Worm (Caenorhabditis elegans) whole organism, early embryonic: ENCODE data around the gene F39E9.6.
"Not testable (repeated sequence)": the region's sequence is repeated elsewhere in the genome, so short reads cannot be mapped to it uniquely, and the experiment has no call there.

Source experiments
- F13C5.2 ChIP-seq: sonication (generic microtip); optimal IDR thresholded peaks from 2 replicates; lab custom pipeline; 2017; ENCODE audit warnings: mild to moderate bottlenecking, missing genetic modification characterization, inconsistent platforms, missing compliant biosample characterization
- aly-1 ChIP-seq: sonication (generic microtip); optimal IDR thresholded peaks from 2 replicates; lab custom pipeline; 2016; ENCODE audit warnings: missing genetic modification characterization, missing compliant biosample characterization
- ama-1 ChIP-seq: fragments of 150-350 bp; optimal IDR thresholded peaks from 2 replicates; lab custom pipeline; 2014
- ceh-36 ChIP-seq: sonication (generic microtip); optimal IDR thresholded peaks from 2 replicates; lab custom pipeline; 2016; ENCODE audit warnings: missing genetic modification characterization, inconsistent platforms, missing compliant biosample characterization
- ets-7 ChIP-seq: sonication (generic microtip); optimal IDR thresholded peaks from 2 replicates; lab custom pipeline; 2016; ENCODE audit warnings: missing genotype, missing genetic modification characterization, missing compliant biosample characterization
- hmbx-1 ChIP-seq: sonication (generic microtip); optimal IDR thresholded peaks from 2 replicates; lab custom pipeline; 2016; ENCODE audit warnings: mild to moderate bottlenecking, missing genetic modification characterization, missing compliant biosample characterization
- hmg-4 ChIP-seq: fragments of 200-800 bp; sonication (Bioruptor generic); optimal IDR thresholded peaks from 2 replicates; lab custom pipeline; 2018; ENCODE audit warnings: mild to moderate bottlenecking, missing genetic modification characterization, missing compliant biosample characterization
- hnd-1 ChIP-seq: sonication (generic microtip); optimal IDR thresholded peaks from 2 replicates; lab custom pipeline; 2016; ENCODE audit warnings: missing genetic modification characterization, missing compliant biosample characterization
- pes-1 ChIP-seq: fragments of 200-800 bp; sonication (Bioruptor generic); IDR thresholded peaks from 2 replicates; pipeline ENCODE4 v1.3.6; 2022; ENCODE audit warnings: missing genetic modification reagents, missing genetic modification characterization, missing compliant biosample characterization
- scrt-1 ChIP-seq: fragments of 200-800 bp; sonication (Bioruptor generic); IDR thresholded peaks from 2 replicates; pipeline ENCODE4 v1.3.6; 2022; ENCODE audit warnings: missing genetic modification characterization, missing compliant biosample characterization
- sea-1 ChIP-seq: fragments of 200-800 bp; sonication (Bioruptor generic); conservative IDR thresholded peaks from 2 replicates; pipeline ENCODE4 v1.3.6; 2022; ENCODE audit warnings: missing genetic modification characterization, missing compliant biosample characterization
- tbx-11 ChIP-seq: fragments of 200-800 bp; sonication (Bioruptor generic); IDR thresholded peaks from 2 replicates; pipeline ENCODE4 v1.3.6; 2022; ENCODE audit warnings: missing genetic modification characterization, missing compliant biosample characterization
- tbx-37 ChIP-seq: fragments of 200-800 bp; sonication (Bioruptor generic); conservative IDR thresholded peaks from 2 replicates; pipeline ENCODE4 v1.3.6; 2022; ENCODE audit warnings: missing genetic modification reagents, missing genetic modification characterization, missing compliant biosample characterization
- tra-4 ChIP-seq: sonication (generic microtip); optimal IDR thresholded peaks from 2 replicates; lab custom pipeline; 2017; ENCODE audit warnings: missing genetic modification characterization, missing compliant biosample characterization

DNA sequence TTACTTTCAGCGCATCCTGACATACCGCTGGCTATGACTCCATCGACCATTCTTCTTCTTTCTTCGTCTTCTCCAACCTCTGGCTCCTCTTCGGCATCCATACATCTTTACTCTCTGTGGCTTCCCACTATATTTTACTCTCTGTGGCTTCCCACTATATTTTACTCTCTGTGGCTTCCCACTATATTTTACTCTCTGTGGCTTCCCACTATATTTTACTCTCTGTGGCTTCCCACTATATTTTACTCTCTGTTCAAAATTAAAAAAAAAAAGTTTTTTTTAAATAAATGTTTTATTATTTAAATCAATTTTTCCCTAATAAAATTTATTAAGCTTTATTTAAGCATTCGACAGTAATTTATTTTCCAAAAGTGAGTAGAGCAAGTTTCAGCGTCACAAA lies 22.8 kb downstream of the F39E9.6 start, which contains the start of gene F39E9.14:
- not testable (repeated sequence) for TF ChIP-seq aly-1; ama-1 (lab: Kevin White, UChicago); tbx-37; ets-7 (tag; lab: Kevin White, UChicago); scrt-1 (GFP tag; lab: Robert Waterston, UW); tbx-11 (GFP tag; lab: Robert Waterston, UW); ceh-36 (tag; lab: Kevin White, UChicago); hmbx-1 (tag; lab: Kevin White, UChicago); sea-1 (GFP tag; lab: Robert Waterston, UW); F13C5.2 (tag; lab: Kevin White, UChicago); hnd-1; hmg-4; tra-4 (tag; lab: Kevin White, UChicago); pes-1 (GFP tag; lab: Robert Waterston, UW)
